Worm (Caenorhabditis elegans) whole organism, L4 larva: ENCODE measurements around the gene C49F8.15.
A peak's percentile ranks its signal among the peaks of the same experiment; 100 is the strongest.

Experiments used
- F44E2.7 ChIP-seq: fragments of 200-800 bp; sonication (Bioruptor generic); IDR thresholded peaks from 2 replicates; pipeline ENCODE4 v2.1.2; 2022; ENCODE audit warnings: missing genetic modification characterization, missing compliant biosample characterization
- ama-1 ChIP-seq: fragments of 150-350 bp; optimal IDR thresholded peaks from 2 replicates; lab custom pipeline; 2014; ENCODE audit warnings: inconsistent platforms, mixed read lengths
- dmd-8 ChIP-seq: fragments of 200-800 bp; sonication (Bioruptor generic); IDR thresholded peaks from 2 replicates; pipeline ENCODE4 v1.3.6; 2022; ENCODE audit warnings: missing genetic modification characterization, missing compliant biosample characterization
- egl-27 ChIP-seq: sonication (generic microtip); optimal IDR thresholded peaks from 3 replicates; lab custom pipeline; 2017; ENCODE audit warnings: missing biosample characterization, missing genetic modification reagents, missing genetic modification characterization
- jun-1 ChIP-seq: fragments of 150-350 bp; optimal IDR thresholded peaks from 2 replicates; lab custom pipeline; 2014; ENCODE audit warnings: missing biosample characterization, missing genetic modification reagents, missing genetic modification characterization
- lin-15B ChIP-seq: fragments of 150-350 bp; sonication (generic microtip); optimal IDR thresholded peaks from 3 replicates; lab custom pipeline; 2014; ENCODE audit warnings: missing biosample characterization, missing genetic modification characterization
- mdt-29 ChIP-seq: fragments of 200-800 bp; sonication (Bioruptor generic); IDR thresholded peaks from 2 replicates; pipeline ENCODE4 v1.3.6; 2022; ENCODE audit warnings: missing genetic modification reagents, missing genetic modification characterization, missing compliant biosample characterization
- nhr-237 ChIP-seq: sonication (generic microtip); optimal IDR thresholded peaks from 2 replicates; lab custom pipeline; 2017; ENCODE audit warnings: missing biosample characterization, missing genetic modification characterization
- snpc-4 ChIP-seq: fragments of 150-350 bp; optimal IDR thresholded peaks from 2 replicates; lab custom pipeline; 2014; ENCODE audit warnings: missing biosample characterization, missing genetic modification characterization
- spr-1 ChIP-seq: sonication (generic microtip); optimal IDR thresholded peaks from 2 replicates; lab custom pipeline; 2016; ENCODE audit warnings: mild to moderate bottlenecking, missing genetic modification characterization, missing compliant biosample characterization
- unc-130 ChIP-seq: sonication (generic microtip); optimal IDR thresholded peaks from 2 replicates; lab custom pipeline; 2016; ENCODE audit warnings: missing genetic modification reagents, missing genetic modification characterization, missing compliant biosample characterization
- unc-62 ChIP-seq, 3 experiments: fragments of 150-350 bp in 1 of 3; sonication (generic microtip); optimal IDR thresholded peaks in 2 of 3; peaks in 1 of 3; 1 replicate in 1 of 3; 2 replicates in 2 of 3; lab custom pipeline; 2014 to 2017; ENCODE audit warnings: missing biosample characterization in 3 of 3, missing genetic modification characterization in 3 of 3, missing genetic modification reagents in 3 of 3, missing genotype in 1 of 3
- zfp-2 ChIP-seq: sonication (generic microtip); optimal IDR thresholded peaks from 2 replicates; lab custom pipeline; 2016; ENCODE audit warnings: mild to moderate bottlenecking, missing genetic modification characterization, missing compliant biosample characterization
- ztf-7 ChIP-seq: fragments of 150-350 bp; optimal IDR thresholded peaks from 2 replicates; lab custom pipeline; 2014; ENCODE audit warnings: missing biosample characterization, missing genetic modification characterization

DNA sequence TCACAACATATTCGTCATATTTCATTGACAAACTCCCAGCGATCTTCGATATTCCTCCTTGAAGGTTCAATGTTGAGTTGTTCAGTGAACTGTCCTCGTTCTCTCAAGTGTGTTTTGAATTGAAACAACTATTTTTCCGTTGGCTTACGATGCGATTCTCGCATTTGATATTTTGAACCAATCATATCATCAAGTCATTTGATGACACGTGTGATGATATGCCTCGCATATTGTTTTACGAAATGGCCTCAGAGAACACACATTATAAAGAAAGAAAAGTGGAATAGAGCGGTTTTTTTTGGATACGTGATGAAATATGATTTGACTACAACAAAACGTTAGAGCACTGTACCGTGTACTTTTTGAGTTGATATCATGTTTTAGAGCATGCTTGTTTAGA is 14.0 kb downstream of the C49F8.15 start:
- no peak for TF ChIP-seq egl-27 (tag; lab: Kevin White, UChicago)
- no peak for TF ChIP-seq zfp-2 (tag; lab: Kevin White, UChicago)
- TF ChIP-seq snpc-4 (tag; lab: Kevin White, UChicago), result no peak
- 0 out of 2 replicates have a peak, but pooled peaks have one; percentile 29 for TF ChIP-seq mdt-29 (GFP tag; lab: Robert Waterston, UW)
- TF ChIP-seq unc-130, result no peak
- no peak for TF ChIP-seq F44E2.7 (GFP tag; lab: Robert Waterston, UW)
- TF ChIP-seq spr-1 (tag; lab: Kevin White, UChicago), result no peak
- no peak for TF ChIP-seq nhr-237 (tag; lab: Kevin White, UChicago)
- no peak for TF ChIP-seq ama-1
- TF ChIP-seq ztf-7 (tag; lab: Kevin White, UChicago), result peak; percentile 94
- no peak for TF ChIP-seq jun-1 (tag; lab: Kevin White, UChicago)
- TF ChIP-seq dmd-8 (GFP tag; lab: Robert Waterston, UW), result no peak
- TF ChIP-seq lin-15B (tag; lab: Kevin White, UChicago), result no peak
- TF ChIP-seq unc-62 (GFP tag; optimal IDR thresholded peaks at IDR 0.05 in 1 of 2; lab: Kevin White, UChicago), result no peak
- no peak for TF ChIP-seq unc-62 (tag; optimal IDR thresholded peaks at IDR 0.05; lab: Kevin White, UChicago)
